Fruit fly (Drosophila melanogaster): ENCODE data around the gene spo.
A peak's percentile ranks its signal among the peaks of the same experiment; 100 is the strongest.

Gene spo

DNA sequence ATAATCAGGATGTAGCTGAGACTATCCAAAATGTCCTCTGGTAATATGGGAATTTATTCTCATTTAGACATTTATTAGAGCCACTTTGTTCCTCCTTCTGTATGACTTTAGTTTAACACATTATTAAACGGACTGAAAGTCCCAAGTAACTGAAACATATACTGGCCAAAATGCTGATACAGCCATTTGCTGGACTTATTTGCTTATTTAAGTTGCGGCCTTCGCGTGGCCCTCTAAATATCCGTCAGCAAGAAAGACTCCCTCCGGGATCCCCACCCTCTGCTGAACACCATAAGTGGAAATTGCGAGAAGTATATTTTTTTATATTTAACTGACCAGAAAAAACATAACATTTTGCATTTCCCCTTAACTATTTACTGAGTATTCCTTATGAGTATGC lies at the start of gene spo:
TSS of gene spo (minus strand) at position 135 of the 400 bp plus-strand sequence.
- TF ChIP-seq Ets21C (GFP tag; optimal IDR thresholded peaks at IDR 0.05) (no peak), salr (GFP tag; optimal IDR thresholded peaks at IDR 0.05) (no peak), esn (GFP tag; optimal IDR thresholded peaks at IDR 0.05) (no peak)

DNA sequence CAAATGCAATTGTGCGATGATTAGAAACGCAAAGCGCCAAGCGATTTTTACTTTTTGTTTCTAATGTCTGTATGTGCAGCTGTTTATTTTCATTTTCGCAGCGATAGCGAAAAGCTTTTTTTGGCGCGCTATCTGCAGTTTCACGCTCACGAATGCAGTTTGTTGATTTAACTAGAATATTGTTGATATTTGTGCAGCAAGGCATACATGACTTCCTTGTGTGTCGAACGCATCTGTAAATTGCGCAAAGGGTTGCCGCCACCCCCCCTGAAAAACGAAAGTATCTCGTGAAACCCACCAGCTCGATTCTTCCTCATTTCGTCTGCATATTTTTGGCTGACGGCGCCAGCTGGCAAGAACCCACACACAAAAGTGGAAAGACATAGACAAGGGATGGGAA lies 49.2 kb upstream of the spo start:
- TF ChIP-seq acj6 (GFP tag; optimal IDR thresholded peaks at IDR 0.05) (no peak), CG7368 (GFP tag; optimal IDR thresholded peaks at IDR 0.05) (no peak), Hr39 (GFP tag; optimal IDR thresholded peaks at IDR 0.05) (no peak), eg (GFP tag; IDR thresholded peaks at IDR 0.05) (0 out of 3 replicates have a peak, but pooled peaks have one; percentile 22), topi (GFP tag; optimal IDR thresholded peaks at IDR 0.05) (no peak)

DNA sequence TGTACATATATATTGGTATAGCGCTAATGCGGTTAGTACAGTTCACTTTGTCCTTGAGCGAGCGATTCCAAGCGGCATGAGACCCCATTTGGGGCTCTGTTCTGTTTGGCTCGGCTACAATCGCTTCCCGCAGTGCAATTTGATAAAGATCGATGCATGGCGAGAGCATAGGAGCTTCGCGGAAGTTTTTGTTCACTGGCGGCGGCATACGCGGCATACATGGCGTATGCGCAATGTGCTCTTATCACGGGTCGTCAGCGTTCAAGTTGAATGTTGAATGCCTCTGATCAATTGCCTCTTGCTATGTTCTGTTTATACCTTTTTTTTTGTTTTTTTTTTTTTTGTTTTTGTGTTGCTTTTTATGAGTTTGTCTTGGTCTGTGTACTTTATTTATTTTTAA lies 48.7 kb upstream of the spo start:
- TF ChIP-seq CG6163 (GFP tag; IDR thresholded peaks at IDR 0.05) (0 out of 3 replicates have a peak, but pooled peaks have one; percentile 13), eg (GFP tag; IDR thresholded peaks at IDR 0.05) (no peak), fkh (GFP tag; optimal IDR thresholded peaks at IDR 0.05) (no peak), svp (GFP tag) (peak; percentile 79)

DNA sequence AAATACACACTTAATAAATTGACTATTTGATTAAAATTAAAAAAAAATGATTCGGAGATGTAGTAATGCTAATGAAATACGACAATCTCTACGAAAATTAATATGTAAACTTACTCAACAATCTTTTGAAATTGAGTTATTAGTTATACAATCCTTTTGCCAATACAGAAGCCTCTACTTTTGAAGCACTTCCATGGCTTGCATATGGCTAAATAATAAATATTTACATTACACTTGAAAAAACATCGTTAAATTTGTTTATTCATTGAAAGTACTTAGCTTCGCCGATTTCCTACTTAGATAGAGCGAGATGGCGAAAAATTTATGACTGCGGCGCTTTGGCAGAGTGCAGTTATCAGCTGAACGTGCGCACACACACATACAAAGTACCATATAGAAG lies 48.3 kb upstream of the spo start:
- TF ChIP-seq Hr4 (GFP tag; optimal IDR thresholded peaks at IDR 0.05), result no peak
- no peak for TF ChIP-seq Ets96B (tag; optimal IDR thresholded peaks at IDR 0.05)
- TF ChIP-seq spab (GFP tag; optimal IDR thresholded peaks at IDR 0.05), result no peak
- no peak for TF ChIP-seq Sox15 (GFP tag; optimal IDR thresholded peaks at IDR 0.05)
- TF ChIP-seq CG6808 (GFP tag; optimal IDR thresholded peaks at IDR 0.05), result no peak
- TF ChIP-seq fkh (GFP tag; optimal IDR thresholded peaks at IDR 0.05), result no peak
- no peak for TF ChIP-seq CG34406 (GFP tag; optimal IDR thresholded peaks at IDR 0.05)
- no peak for TF ChIP-seq topi (GFP tag; optimal IDR thresholded peaks at IDR 0.05)
- TF ChIP-seq CG16779 (tag; optimal IDR thresholded peaks at IDR 0.05), result no peak
- no peak for TF ChIP-seq acj6 (GFP tag; optimal IDR thresholded peaks at IDR 0.05)
- TF ChIP-seq Eip78C (GFP tag), result no peak

DNA sequence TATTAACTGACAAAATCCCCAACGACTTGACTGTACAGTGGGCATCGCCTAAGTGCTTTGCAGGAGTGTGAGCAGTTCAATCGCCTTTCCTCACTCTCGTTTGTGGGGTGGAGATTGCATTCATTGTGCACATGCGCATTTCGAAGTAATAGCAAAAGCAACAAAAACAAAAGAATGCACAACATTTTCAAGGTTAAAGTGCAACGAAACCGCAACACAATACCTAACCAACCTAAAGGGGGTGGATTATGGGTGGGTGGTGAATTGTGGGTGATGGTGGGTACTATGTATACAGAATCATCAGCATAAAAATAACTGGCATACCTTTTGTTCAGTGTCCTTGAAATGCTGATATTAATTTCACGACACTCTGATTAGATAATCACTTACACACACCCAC lies 47.1 kb upstream of the spo start:
- TF ChIP-seq dsx (GFP tag; optimal IDR thresholded peaks at IDR 0.05; ENCODE audit: poor library complexity, severe bottlenecking), result no peak
- no peak for TF ChIP-seq topi (GFP tag; optimal IDR thresholded peaks at IDR 0.05)
- no peak for TF ChIP-seq CG6163 (GFP tag; IDR thresholded peaks at IDR 0.05)
- TF ChIP-seq Blimp-1 (GFP tag; optimal IDR thresholded peaks at IDR 0.05), result peak; percentile 29
- TF ChIP-seq esn (GFP tag; optimal IDR thresholded peaks at IDR 0.05), result peak; percentile 3
- TF ChIP-seq CG10669 (GFP tag; optimal IDR thresholded peaks at IDR 0.05), result no peak
- TF ChIP-seq CG10631 (GFP tag; optimal IDR thresholded peaks at IDR 0.05), result no peak
- TF ChIP-seq cyc (GFP tag; optimal IDR thresholded peaks at IDR 0.05), result no peak
- TF ChIP-seq svp (GFP tag), result peak; percentile 67
- TF ChIP-seq Eip78C (GFP tag), result peak; percentile 49

dm6 chr3L:5638542-5639045 lies 46.2 kb upstream of the spo start:
- TF ChIP-seq Ets21C (GFP tag; optimal IDR thresholded peaks at IDR 0.05), result no peak
- no peak for TF ChIP-seq CG4318 (GFP tag; optimal IDR thresholded peaks at IDR 0.05)
- TF ChIP-seq CG9139 (GFP tag; optimal IDR thresholded peaks at IDR 0.05), result no peak
- no peak for TF ChIP-seq CG6792 (GFP tag; optimal IDR thresholded peaks at IDR 0.05)
- TF ChIP-seq CG8632 (GFP tag; optimal IDR thresholded peaks at IDR 0.05), result no peak
- no peak for TF ChIP-seq CG3032 (tag; optimal IDR thresholded peaks at IDR 0.05)
- TF ChIP-seq CG6808 (GFP tag; optimal IDR thresholded peaks at IDR 0.05), result no peak
- TF ChIP-seq topi (GFP tag; optimal IDR thresholded peaks at IDR 0.05), result no peak
- no peak for TF ChIP-seq CG6163 (GFP tag; IDR thresholded peaks at IDR 0.05)
- TF ChIP-seq svp (GFP tag), result no peak
- no peak for TF ChIP-seq fd85E (GFP tag; optimal IDR thresholded peaks at IDR 0.05)
- TF ChIP-seq Eip93F (GFP tag; optimal IDR thresholded peaks at IDR 0.05), result no peak
- TF ChIP-seq OdsH (GFP tag; optimal IDR thresholded peaks at IDR 0.05), result no peak
- TF ChIP-seq acj6 (GFP tag; optimal IDR thresholded peaks at IDR 0.05), result no peak
- TF ChIP-seq cyc (GFP tag; optimal IDR thresholded peaks at IDR 0.05), result no peak
- TF ChIP-seq CG34406 (GFP tag; optimal IDR thresholded peaks at IDR 0.05), result no peak
- TF ChIP-seq fkh (GFP tag; optimal IDR thresholded peaks at IDR 0.05), result no peak
- no peak for TF ChIP-seq Hr4 (GFP tag; optimal IDR thresholded peaks at IDR 0.05)
- TF ChIP-seq Hr39 (GFP tag; optimal IDR thresholded peaks at IDR 0.05), result no peak
